Fruit fly (Drosophila melanogaster) whole organism, embryonic: ENCODE results near the gene CG42340.

ENCODE experiments used
- ATbp ChIP-seq: fragments of 200-800 bp; sonication (Bioruptor generic); optimal IDR thresholded peaks from 2 replicates; lab custom pipeline; 2017; ENCODE audit warnings: missing biosample characterization, mild to moderate bottlenecking, missing genetic modification characterization, missing genetic modification reagents
- Abd-B ChIP-seq: fragments of 200-800 bp; sonication (Bioruptor generic); optimal IDR thresholded peaks from 2 replicates; lab custom pipeline; 2018; ENCODE audit warnings: missing biosample characterization, mild to moderate bottlenecking, missing genetic modification characterization, moderate library complexity
- Bgb ChIP-seq: fragments of 200-800 bp; sonication (Bioruptor generic); IDR thresholded peaks from 2 replicates; pipeline ENCODE4 v1.3.6; 2022; ENCODE audit warnings: missing biosample characterization, missing genetic modification characterization; ENCODE audit not compliant: partially characterized antibody
- CG1024 ChIP-seq: fragments of 200-800 bp; sonication (Bioruptor generic); IDR thresholded peaks from 2 replicates; pipeline ENCODE4 v1.3.6; 2022; ENCODE audit warnings: missing biosample characterization, missing genetic modification characterization
- CG10366 ChIP-seq: fragments of 200-800 bp; sonication (Bioruptor generic); IDR thresholded peaks from 2 replicates; pipeline ENCODE4 v1.3.6; 2022; ENCODE audit warnings: missing biosample characterization, missing genetic modification characterization
- CG10565 ChIP-seq: fragments of 200-800 bp; sonication (Bioruptor generic); optimal IDR thresholded peaks from 3 replicates; lab custom pipeline; 2016; ENCODE audit warnings: missing biosample characterization, mild to moderate bottlenecking, missing genetic modification characterization
- CG11085 ChIP-seq: fragments of 200-800 bp; sonication (Bioruptor generic); IDR thresholded peaks from 2 replicates; pipeline ENCODE4 v1.3.6; 2022; ENCODE audit warnings: missing biosample characterization, missing genetic modification characterization
- CG11247 ChIP-seq: fragments of 200-800 bp; sonication (Bioruptor generic); IDR thresholded peaks from 2 replicates; pipeline ENCODE4 v1.3.6; 2022; ENCODE audit warnings: missing biosample characterization, missing genetic modification characterization
- CG11695 ChIP-seq: fragments of 200-800 bp; sonication (Bioruptor generic); IDR thresholded peaks from 3 replicates; pipeline ENCODE4 v1.3.6; 2022; ENCODE audit warnings: missing biosample characterization, missing genetic modification characterization
- CG12219 ChIP-seq: fragments of 200-800 bp; sonication (Bioruptor generic); optimal IDR thresholded peaks from 3 replicates; lab custom pipeline; 2018; ENCODE audit warnings: missing biosample characterization, mild to moderate bottlenecking, missing genetic modification characterization
- CG15269 ChIP-seq: fragments of 200-800 bp; sonication (Bioruptor generic); optimal IDR thresholded peaks from 2 replicates; lab custom pipeline; 2018; ENCODE audit warnings: missing biosample characterization, mild to moderate bottlenecking, missing genetic modification characterization, moderate library complexity
- CG15514 ChIP-seq: fragments of 200-800 bp; sonication (Bioruptor generic); optimal IDR thresholded peaks from 3 replicates; lab custom pipeline; 2017; ENCODE audit warnings: missing biosample characterization, missing genetic modification characterization, mild to moderate bottlenecking, moderate library complexity, missing genetic modification reagents
- CG15601 ChIP-seq: fragments of 200-800 bp; sonication (Bioruptor generic); optimal IDR thresholded peaks from 3 replicates; lab custom pipeline; 2019; ENCODE audit warnings: missing biosample characterization, mild to moderate bottlenecking, missing genetic modification characterization, moderate library complexity
- CG17361 ChIP-seq: fragments of 200-800 bp; sonication (Bioruptor generic); IDR thresholded peaks from 3 replicates; pipeline ENCODE4 v1.3.6; 2022; ENCODE audit warnings: missing biosample characterization, missing genetic modification characterization
- CG17612 ChIP-seq: fragments of 200-800 bp; sonication (Bioruptor generic); IDR thresholded peaks from 2 replicates; pipeline ENCODE4 v1.3.6; 2022; ENCODE audit warnings: missing biosample characterization, missing genetic modification characterization
- CG30403 ChIP-seq: fragments of 200-800 bp; sonication (Bioruptor generic); optimal IDR thresholded peaks from 3 replicates; lab custom pipeline; 2016; ENCODE audit warnings: missing biosample characterization, missing genetic modification characterization
- CG31441 ChIP-seq: fragments of 200-800 bp; sonication (Bioruptor generic); IDR thresholded peaks from 2 replicates; pipeline ENCODE4 v1.3.6; 2022; ENCODE audit warnings: missing biosample characterization, missing genetic modification characterization
- CG6175 ChIP-seq: fragments of 200-800 bp; sonication (Bioruptor generic); IDR thresholded peaks from 3 replicates; pipeline ENCODE4 v1.3.6; 2022; ENCODE audit warnings: missing biosample characterization, missing genetic modification characterization
- CG6254 ChIP-seq: fragments of 200-800 bp; sonication (Bioruptor generic); optimal IDR thresholded peaks from 3 replicates; lab custom pipeline; 2017; ENCODE audit warnings: mild to moderate bottlenecking, missing biosample characterization, missing genetic modification reagents, missing genetic modification characterization
- CG6765 ChIP-seq: fragments of 200-800 bp; sonication (Bioruptor generic); optimal IDR thresholded peaks from 3 replicates; lab custom pipeline; 2017; ENCODE audit warnings: missing biosample characterization, mild to moderate bottlenecking, missing genetic modification characterization
- CG7556 ChIP-seq: fragments of 200-800 bp; sonication (Bioruptor generic); optimal IDR thresholded peaks from 2 replicates; lab custom pipeline; 2017; ENCODE audit warnings: missing biosample characterization, mild to moderate bottlenecking, missing genetic modification characterization
- CG8388 ChIP-seq: fragments of 200-800 bp; sonication (Bioruptor generic); optimal IDR thresholded peaks from 2 replicates; lab custom pipeline; 2019; ENCODE audit warnings: missing biosample characterization, mild to moderate bottlenecking, missing genetic modification characterization, moderate library complexity
- H15 ChIP-seq: fragments of 200-800 bp; sonication (Bioruptor generic); IDR thresholded peaks from 3 replicates; pipeline ENCODE4 v1.3.6; 2022; ENCODE audit warnings: missing biosample characterization, missing genetic modification characterization
- H2.0 ChIP-seq: fragments of 200-800 bp; sonication (Bioruptor generic); IDR thresholded peaks from 2 replicates; pipeline ENCODE4 v1.3.6; 2022; ENCODE audit warnings: missing biosample characterization, missing genetic modification characterization
- Hmr ChIP-seq: fragments of 200-800 bp; sonication (Bioruptor generic); optimal IDR thresholded peaks from 3 replicates; lab custom pipeline; 2017; ENCODE audit warnings: mild to moderate bottlenecking, missing biosample characterization, missing genetic modification reagents, missing genetic modification characterization
- Nf-YC ChIP-seq: fragments of 200-800 bp; optimal IDR thresholded peaks from 3 replicates; lab custom pipeline; 2019; ENCODE audit warnings: missing biosample characterization, mild to moderate bottlenecking, missing genetic modification characterization, moderate library complexity
- Tbp ChIP-seq: fragments of >200 bp; optimal IDR thresholded peaks from 2 replicates; lab custom pipeline; 2018; ENCODE audit warnings: missing biosample characterization, missing genetic modification characterization
- Trl ChIP-seq, 3 experiments: fragments of >200 bp in 2 of 3; fragments of 200-800 bp in 1 of 3; sonication (Bioruptor generic) in 1 of 3; optimal IDR thresholded peaks; 2 replicates in 1 of 3; 3 replicates in 2 of 3; lab custom pipeline; 2016 to 2017; ENCODE audit warnings: missing biosample characterization in 1 of 3, missing genetic modification characterization in 1 of 3
- Vsx1 ChIP-seq: fragments of 200-800 bp; sonication (Bioruptor generic); optimal IDR thresholded peaks from 2 replicates; lab custom pipeline; 2017; ENCODE audit warnings: missing biosample characterization, mild to moderate bottlenecking, missing genetic modification characterization, missing genetic modification reagents
- YL-1 ChIP-seq: fragments of 200-800 bp; sonication (Bioruptor generic); optimal IDR thresholded peaks from 3 replicates; lab custom pipeline; 2017; ENCODE audit warnings: missing biosample characterization, mild to moderate bottlenecking, missing genetic modification characterization
- ato ChIP-seq: fragments of 200-800 bp; sonication (Bioruptor generic); IDR thresholded peaks from 2 replicates; pipeline ENCODE4 v1.3.6; 2022; ENCODE audit warnings: missing biosample characterization, missing genetic modification characterization; ENCODE audit not compliant: partially characterized antibody
- br ChIP-seq: fragments of >200 bp; optimal IDR thresholded peaks from 2 replicates; lab custom pipeline; 2017
- btn ChIP-seq: fragments of 200-800 bp; sonication (Bioruptor generic); optimal IDR thresholded peaks from 2 replicates; lab custom pipeline; 2016; ENCODE audit warnings: missing biosample characterization, missing genetic modification characterization
- gem ChIP-seq: fragments of 200-800 bp; sonication (Bioruptor generic); optimal IDR thresholded peaks from 2 replicates; lab custom pipeline; 2019; ENCODE audit warnings: missing biosample characterization, mild to moderate bottlenecking, missing genetic modification characterization, moderate library complexity
- gfzf ChIP-seq: fragments of 200-800 bp; sonication (Bioruptor generic); optimal IDR thresholded peaks from 2 replicates; lab custom pipeline; 2016; ENCODE audit warnings: missing biosample characterization, mild to moderate bottlenecking, missing genetic modification characterization, moderate library complexity
- gsb-n ChIP-seq: fragments of 200-800 bp; sonication (Bioruptor generic); optimal IDR thresholded peaks from 3 replicates; lab custom pipeline; 2018; ENCODE audit warnings: missing biosample characterization, mild to moderate bottlenecking, missing genetic modification characterization
- lmd ChIP-seq: fragments of 200-800 bp; sonication (Bioruptor generic); IDR thresholded peaks from 2 replicates; pipeline ENCODE4 v1.3.6; 2022; ENCODE audit warnings: missing biosample characterization, missing genetic modification characterization
- lov ChIP-seq, 2 experiments: fragments of 200-800 bp in 1 of 2; fragments of >200 bp in 1 of 2; sonication (Bioruptor generic) in 1 of 2; IDR thresholded peaks in 1 of 2; optimal IDR thresholded peaks in 1 of 2; 2 replicates in 1 of 2; 3 replicates in 1 of 2; pipeline versions ENCODE4 v1.3.6 to Lab custom; 2017 to 2022; ENCODE audit warnings: missing biosample characterization in 1 of 2, missing genetic modification characterization in 1 of 2
- pan ChIP-seq, 4 experiments: fragments of >200 bp in 3 of 4; fragments of 200-800 bp in 1 of 4; sonication (Bioruptor generic) in 1 of 4; optimal IDR thresholded peaks in 3 of 4; IDR thresholded peaks in 1 of 4; 2 replicates each; pipeline versions ENCODE4 v1.3.6 to Lab custom; 2017 to 2022; ENCODE audit warnings: missing biosample characterization in 2 of 4, missing genetic modification characterization in 2 of 4, mixed read lengths in 1 of 4
- ranshi ChIP-seq: fragments of 200-800 bp; sonication (Bioruptor generic); IDR thresholded peaks from 2 replicates; pipeline ENCODE4 v1.3.6; 2022; ENCODE audit warnings: missing biosample characterization, missing genetic modification characterization
- slbo ChIP-seq: fragments of 200-800 bp; sonication (Bioruptor generic); IDR thresholded peaks from 2 replicates; pipeline ENCODE4 v1.3.6; 2022; ENCODE audit warnings: missing biosample characterization, missing genetic modification characterization
- so ChIP-seq: fragments of 200-800 bp; sonication (Bioruptor generic); IDR thresholded peaks from 3 replicates; pipeline ENCODE4 v1.3.6; 2022; ENCODE audit warnings: missing biosample characterization, missing genetic modification characterization
- sr ChIP-seq: fragments of 200-800 bp; sonication (Bioruptor generic); IDR thresholded peaks from 3 replicates; pipeline ENCODE4 v1.3.6; 2022; ENCODE audit warnings: missing biosample characterization, missing genetic modification characterization
- stc ChIP-seq: fragments of 200-800 bp; sonication (Bioruptor generic); IDR thresholded peaks from 2 replicates; pipeline ENCODE4 v1.3.6; 2022; ENCODE audit warnings: missing biosample characterization, missing genetic modification characterization
- stwl ChIP-seq: fragments of 200-800 bp; sonication (Bioruptor generic); optimal IDR thresholded peaks from 3 replicates; lab custom pipeline; 2018; ENCODE audit warnings: missing biosample characterization, mild to moderate bottlenecking, missing genetic modification characterization, moderate library complexity
- sug ChIP-seq: fragments of 200-800 bp; optimal IDR thresholded peaks from 2 replicates; lab custom pipeline; 2019; ENCODE audit warnings: missing biosample characterization, mild to moderate bottlenecking, missing genetic modification characterization, moderate library complexity
- tio ChIP-seq: fragments of 200-800 bp; sonication (Bioruptor generic); optimal IDR thresholded peaks from 2 replicates; lab custom pipeline; 2017; ENCODE audit warnings: missing biosample characterization, missing genetic modification characterization, inconsistent platforms
- vvl ChIP-seq: fragments of 200-800 bp; sonication (Bioruptor generic); IDR thresholded peaks from 2 replicates; pipeline ENCODE4 v1.3.6; 2022; ENCODE audit warnings: missing biosample characterization, missing genetic modification characterization
- wor ChIP-seq: fragments of 200-800 bp; sonication (Bioruptor generic); IDR thresholded peaks from 2 replicates; pipeline ENCODE4 v1.3.6; 2022; ENCODE audit warnings: missing biosample characterization, missing genetic modification characterization

CG42340 gene

DNA sequence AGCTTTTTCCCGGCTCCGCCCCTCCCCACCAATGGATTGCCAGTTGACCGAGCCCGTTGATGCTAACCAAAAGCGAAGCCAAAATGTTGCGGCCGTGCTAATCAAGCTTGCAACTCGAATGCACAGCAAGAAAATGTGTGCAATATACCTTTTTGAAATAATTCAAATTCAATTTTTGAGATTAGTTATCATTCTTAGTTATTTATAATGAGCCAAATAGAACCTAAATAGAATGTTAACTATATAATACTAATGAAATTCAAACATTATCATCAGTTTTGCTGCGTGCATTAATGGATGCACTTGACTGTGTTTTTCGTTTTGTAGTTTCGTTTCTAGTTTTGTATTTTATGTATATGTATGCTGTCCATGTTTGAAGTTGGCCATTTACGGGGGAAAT is 18.2 kb upstream of the CG42340 start (continued):
- peak; percentile 64; the same call in 1 of the 3 replicates for TF ChIP-seq so (GFP tag; lab: Robert Waterston, UW)
- TF ChIP-seq stc (GFP tag; lab: Robert Waterston, UW), result peak; percentile 63
- no peak for TF ChIP-seq CG6254 (GFP tag; lab: Kevin White, UChicago)
- no peak for TF ChIP-seq CG15514 (GFP tag; lab: Kevin White, UChicago)
- TF ChIP-seq Vsx1 (GFP tag; lab: Kevin White, UChicago), result peak; percentile 24
- TF ChIP-seq Trl (optimal IDR thresholded peaks at IDR 0.05; lab: Kevin White, UChicago), result no peak
- TF ChIP-seq Trl (GFP tag; optimal IDR thresholded peaks at IDR 0.05; lab: Kevin White, UChicago), result no peak
- TF ChIP-seq Bgb, result no peak
- TF ChIP-seq CG11247 (GFP tag; lab: Robert Waterston, UW), result no peak
- TF ChIP-seq CG6765 (GFP tag; lab: Kevin White, UChicago), result no peak
- no peak for TF ChIP-seq YL-1 (GFP tag; lab: Kevin White, UChicago)
- TF ChIP-seq CG6175 (GFP tag; lab: Robert Waterston, UW), result peak; percentile 64; the same call in 1 of the 3 replicates
- peak; percentile 27 for TF ChIP-seq CG30403 (GFP tag; lab: Kevin White, UChicago)
- TF ChIP-seq sr, result no peak
- 0 out of 2 replicates have a peak, but pooled peaks have one; percentile 25 for TF ChIP-seq ranshi (GFP tag; lab: Robert Waterston, UW)
- no peak for TF ChIP-seq sug (tag; lab: Kevin White, UChicago)
- TF ChIP-seq CG17612 (GFP tag; lab: Robert Waterston, UW), result no peak
- peak; percentile 67 for TF ChIP-seq gem (tag; lab: Kevin White, UChicago)
- no peak for TF ChIP-seq pan (optimal IDR thresholded peaks at IDR 0.05; lab: Kevin White, UChicago)
- TF ChIP-seq pan (GFP tag; optimal IDR thresholded peaks at IDR 0.05 in 1 of 2, IDR thresholded peaks at IDR 0.05 in 1 of 2), result peak in 1 of 2 experiments; percentile 61
- TF ChIP-seq CG10565, result no peak
- no peak for TF ChIP-seq br (lab: Kevin White, UChicago)
- TF ChIP-seq H15 (GFP tag; lab: Robert Waterston, UW), result peak; percentile 65; the same call in 2 of the 3 replicates
- no peak for TF ChIP-seq Nf-YC
- peak; percentile 41 for TF ChIP-seq CG8388 (GFP tag; lab: Kevin White, UChicago)
- peak; percentile 70 for TF ChIP-seq vvl
- TF ChIP-seq CG31441, result peak; percentile 56
- TF ChIP-seq CG15269 (tag; lab: Kevin White, UChicago), result peak; percentile 74
- TF ChIP-seq slbo (GFP tag; lab: Robert Waterston, UW), result peak; percentile 38
- TF ChIP-seq Tbp (GFP tag; lab: Kevin White, UChicago), result no peak
- peak; percentile 32 for TF ChIP-seq ATbp (GFP tag; lab: Kevin White, UChicago)
- TF ChIP-seq lmd, result peak; percentile 42; the same call in 1 of the 2 replicates
- TF ChIP-seq gfzf (GFP tag; lab: Kevin White, UChicago), result no peak
- TF ChIP-seq CG11695 (GFP tag; lab: Robert Waterston, UW), result 0 out of 3 replicates have a peak, but pooled peaks have one; percentile 30
- peak; percentile 19 for TF ChIP-seq tio (GFP tag; lab: Kevin White, UChicago)
- no peak for TF ChIP-seq lov (optimal IDR thresholded peaks at IDR 0.05; lab: Kevin White, UChicago)
- no peak for TF ChIP-seq lov (GFP tag; IDR thresholded peaks at IDR 0.05; lab: Robert Waterston, UW)
- TF ChIP-seq CG10366 (GFP tag; lab: Robert Waterston, UW), result peak; percentile 47; the same call in 1 of the 2 replicates
- TF ChIP-seq stwl, result no peak
- no peak for TF ChIP-seq CG11085 (GFP tag; lab: Robert Waterston, UW)
- peak; percentile 48 for TF ChIP-seq Abd-B
- TF ChIP-seq Hmr (GFP tag; lab: Kevin White, UChicago), result no peak
- peak; percentile 19; the same call in 1 of the 2 replicates for TF ChIP-seq H2.0 (GFP tag; lab: Robert Waterston, UW)
- TF ChIP-seq CG15601 (tag; lab: Kevin White, UChicago), result no peak
- TF ChIP-seq CG17361 (GFP tag; lab: Robert Waterston, UW), result peak; percentile 34; the same call in 1 of the 3 replicates
- TF ChIP-seq gsb-n (tag; lab: Kevin White, UChicago), result peak; percentile 14
- no peak for TF ChIP-seq btn
- 0 out of 2 replicates have a peak, but pooled peaks have one; percentile 32 for TF ChIP-seq CG1024 (GFP tag; lab: Robert Waterston, UW)
- TF ChIP-seq wor (GFP tag; lab: Robert Waterston, UW), result 0 out of 2 replicates have a peak, but pooled peaks have one; percentile 48
- TF ChIP-seq CG12219 (GFP tag; lab: Kevin White, UChicago), result peak; percentile 20
- TF ChIP-seq ato (GFP tag; lab: Robert Waterston, UW), result no peak
- peak; percentile 31 for TF ChIP-seq CG7556 (GFP tag; lab: Kevin White, UChicago)
